Worm (Caenorhabditis elegans) whole organism, late embryonic: ENCODE data around the gene T14G12.6.

Experiments
- Y22D7AL.16 ChIP-seq: sonication (generic microtip); optimal IDR thresholded peaks from 2 replicates; lab custom pipeline; 2016; ENCODE audit warnings: missing genetic modification characterization, missing compliant biosample characterization
- ama-1 ChIP-seq: fragments of 150-350 bp; optimal IDR thresholded peaks from 2 replicates; lab custom pipeline; 2014
- ceh-14 ChIP-seq: sonication (generic microtip); optimal IDR thresholded peaks from 2 replicates; lab custom pipeline; 2016; ENCODE audit warnings: missing genotype, missing genetic modification characterization, missing compliant biosample characterization
- ceh-30 ChIP-seq: fragments of 150-350 bp; optimal IDR thresholded peaks from 2 replicates; lab custom pipeline; 2014; ENCODE audit warnings: missing biosample characterization, missing genetic modification characterization
- ceh-34 ChIP-seq: sonication (generic microtip); optimal IDR thresholded peaks from 2 replicates; lab custom pipeline; 2016; ENCODE audit warnings: mild to moderate bottlenecking, missing genetic modification characterization, missing compliant biosample characterization
- ceh-48 ChIP-seq: sonication (generic microtip); optimal IDR thresholded peaks from 2 replicates; lab custom pipeline; 2016; ENCODE audit warnings: missing genetic modification characterization, inconsistent platforms, missing compliant biosample characterization
- che-1 ChIP-seq: sonication (generic microtip); optimal IDR thresholded peaks from 2 replicates; lab custom pipeline; 2016; ENCODE audit warnings: mild to moderate bottlenecking, missing genetic modification characterization, missing compliant biosample characterization
- dve-1 ChIP-seq: sonication (generic microtip); optimal IDR thresholded peaks from 2 replicates; lab custom pipeline; 2017; ENCODE audit warnings: antibody characterized with exemption, mild to moderate bottlenecking, missing genetic modification characterization, missing compliant biosample characterization
- fkh-10 ChIP-seq: fragments of 150-350 bp; optimal IDR thresholded peaks from 2 replicates; lab custom pipeline; 2014; ENCODE audit warnings: missing biosample characterization, missing genetic modification reagents, missing genetic modification characterization
- hlh-15 ChIP-seq: sonication (generic microtip); optimal IDR thresholded peaks from 2 replicates; lab custom pipeline; 2016; ENCODE audit warnings: missing genetic modification characterization, missing compliant biosample characterization
- pag-3 ChIP-seq: sonication (generic microtip); optimal IDR thresholded peaks from 2 replicates; lab custom pipeline; 2016; ENCODE audit warnings: missing compliant biosample characterization, missing genetic modification characterization, borderline replicate concordance
- pqm-1 ChIP-seq: sonication (generic microtip); optimal IDR thresholded peaks from 2 replicates; lab custom pipeline; 2016; ENCODE audit warnings: missing genetic modification characterization, missing compliant biosample characterization
- ref-2 ChIP-seq: sonication (generic microtip); optimal IDR thresholded peaks from 2 replicates; lab custom pipeline; 2016; ENCODE audit warnings: missing genetic modification characterization, missing compliant biosample characterization

DNA sequence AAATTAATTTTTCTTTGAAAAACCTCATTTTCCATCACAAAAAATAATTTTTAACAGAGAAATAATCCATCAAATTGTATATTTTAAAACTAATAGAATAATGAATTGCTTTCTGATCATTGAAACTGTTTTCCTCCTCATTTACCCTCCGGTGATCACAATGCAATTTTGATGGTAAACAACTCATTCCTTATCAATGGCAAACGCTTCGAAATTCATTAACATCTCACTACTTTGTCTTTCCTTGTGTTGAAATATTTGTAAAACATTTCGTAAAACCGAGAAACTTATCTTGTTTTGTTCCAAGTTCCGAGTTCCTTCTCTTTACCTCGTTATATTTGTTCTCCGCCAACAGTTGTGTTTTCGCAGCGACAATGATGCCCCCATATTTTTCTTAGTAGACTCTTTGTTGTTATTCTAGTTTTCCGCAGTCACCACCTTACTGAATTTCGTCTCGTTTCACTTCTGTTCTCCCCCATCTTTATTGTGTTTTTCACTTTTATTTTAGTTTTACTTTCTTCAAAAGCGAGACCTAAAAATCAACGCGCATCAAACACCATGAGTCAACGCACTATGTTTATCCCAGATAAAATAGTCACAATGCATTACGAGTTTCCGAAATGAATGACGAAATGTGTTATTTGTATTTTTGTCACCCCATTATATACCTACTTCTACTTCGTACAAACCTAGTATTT lies 26.0 kb upstream of the T14G12.6 start:
- TF ChIP-seq ceh-30 (no peak), ama-1 (no peak), pag-3 (tag; lab: Kevin White, UChicago) (no peak), pqm-1 (tag; lab: Kevin White, UChicago) (no peak), fkh-10 (no peak), che-1 (tag; lab: Kevin White, UChicago) (no peak), hlh-15 (no peak), ceh-48 (no peak), Y22D7AL.16 (tag; lab: Kevin White, UChicago) (no peak), ref-2 (tag; lab: Kevin White, UChicago) (no peak), dve-1 (tag; lab: Kevin White, UChicago) (no peak), ceh-14 (tag; lab: Kevin White, UChicago) (no peak), ceh-34 (tag; lab: Kevin White, UChicago) (no peak)
